Worm (Caenorhabditis elegans) whole organism, late embryonic: ENCODE results near the gene srbc-30.

ENCODE experiments used
- F13H6.1 ChIP-seq: sonication (generic microtip); optimal IDR thresholded peaks from 2 replicates; lab custom pipeline; 2016; ENCODE audit warnings: missing genetic modification characterization, missing compliant biosample characterization
- K02D7.2 ChIP-seq: sonication (generic microtip); optimal IDR thresholded peaks from 2 replicates; lab custom pipeline; 2017; ENCODE audit warnings: mild to moderate bottlenecking, missing genetic modification characterization, missing compliant biosample characterization
- K09A11.1 ChIP-seq: sonication (generic microtip); optimal IDR thresholded peaks from 2 replicates; lab custom pipeline; 2017; ENCODE audit warnings: antibody characterized with exemption, mild to moderate bottlenecking, missing genetic modification characterization, missing compliant biosample characterization; ENCODE audit not compliant: insufficient read depth
- ama-1 ChIP-seq: fragments of 150-350 bp; optimal IDR thresholded peaks from 2 replicates; lab custom pipeline; 2014
- ceh-19 ChIP-seq: fragments of 200-800 bp; sonication (Bioruptor generic); optimal IDR thresholded peaks from 2 replicates; lab custom pipeline; 2018; ENCODE audit warnings: mild to moderate bottlenecking, missing genetic modification characterization, missing compliant biosample characterization
- ceh-2 ChIP-seq: sonication (generic microtip); optimal IDR thresholded peaks from 2 replicates; lab custom pipeline; 2016; ENCODE audit warnings: missing genotype, missing genetic modification characterization, missing compliant biosample characterization
- ceh-22 ChIP-seq: sonication (generic microtip); optimal IDR thresholded peaks from 2 replicates; lab custom pipeline; 2017; ENCODE audit warnings: missing biosample characterization, missing genetic modification characterization
- ceh-24 ChIP-seq: sonication (generic microtip); optimal IDR thresholded peaks from 2 replicates; lab custom pipeline; 2016; ENCODE audit warnings: mild to moderate bottlenecking, missing genetic modification characterization, missing compliant biosample characterization
- ceh-30 ChIP-seq: fragments of 150-350 bp; optimal IDR thresholded peaks from 2 replicates; lab custom pipeline; 2014; ENCODE audit warnings: missing biosample characterization, missing genetic modification characterization
- ceh-31 ChIP-seq: sonication (generic microtip); optimal IDR thresholded peaks from 2 replicates; lab custom pipeline; 2016; ENCODE audit warnings: missing genetic modification characterization, missing compliant biosample characterization
- ceh-6 ChIP-seq: fragments of 200-800 bp; sonication (Bioruptor generic); optimal IDR thresholded peaks from 2 replicates; lab custom pipeline; 2018; ENCODE audit warnings: mild to moderate bottlenecking, missing genetic modification characterization, missing compliant biosample characterization
- ceh-9 ChIP-seq: sonication (generic microtip); optimal IDR thresholded peaks from 2 replicates; lab custom pipeline; 2016; ENCODE audit warnings: mild to moderate bottlenecking, missing genetic modification characterization, inconsistent platforms, missing compliant biosample characterization
- elt-2 ChIP-seq: sonication (generic microtip); optimal IDR thresholded peaks from 2 replicates; lab custom pipeline; 2016; ENCODE audit warnings: missing genetic modification reagents, missing genetic modification characterization, missing compliant biosample characterization
- ets-4 ChIP-seq: sonication (generic microtip); optimal IDR thresholded peaks from 2 replicates; lab custom pipeline; 2016; ENCODE audit warnings: missing genetic modification characterization, missing compliant biosample characterization
- fkh-10 ChIP-seq: fragments of 150-350 bp; optimal IDR thresholded peaks from 2 replicates; lab custom pipeline; 2014; ENCODE audit warnings: missing biosample characterization, missing genetic modification reagents, missing genetic modification characterization
- fkh-6 ChIP-seq: sonication (generic microtip); optimal IDR thresholded peaks from 2 replicates; lab custom pipeline; 2016; ENCODE audit warnings: missing genetic modification characterization, missing compliant biosample characterization
- gmeb-2 ChIP-seq: sonication (generic microtip); optimal IDR thresholded peaks from 2 replicates; lab custom pipeline; 2016; ENCODE audit warnings: missing genetic modification characterization, inconsistent platforms, missing compliant biosample characterization
- hlh-13 ChIP-seq: fragments of 200-800 bp; sonication (Bioruptor generic); optimal IDR thresholded peaks from 2 replicates; lab custom pipeline; 2018; ENCODE audit warnings: mild to moderate bottlenecking, missing genetic modification characterization, missing compliant biosample characterization
- hlh-15 ChIP-seq: sonication (generic microtip); optimal IDR thresholded peaks from 2 replicates; lab custom pipeline; 2016; ENCODE audit warnings: missing genetic modification characterization, missing compliant biosample characterization
- hlh-30 ChIP-seq: sonication (generic microtip); optimal IDR thresholded peaks from 2 replicates; lab custom pipeline; 2017; ENCODE audit warnings: antibody characterized with exemption, missing genetic modification characterization, missing compliant biosample characterization; ENCODE audit not compliant: insufficient read depth
- hlh-6 ChIP-seq: sonication (generic microtip); optimal IDR thresholded peaks from 2 replicates; lab custom pipeline; 2016; ENCODE audit warnings: missing genotype, missing genetic modification characterization, missing compliant biosample characterization
- hlh-8 ChIP-seq: sonication (generic microtip); optimal IDR thresholded peaks from 2 replicates; lab custom pipeline; 2016; ENCODE audit warnings: missing genotype, missing genetic modification characterization, missing compliant biosample characterization
- lin-11 ChIP-seq: fragments of 200-800 bp; sonication (Bioruptor generic); optimal IDR thresholded peaks from 2 replicates; lab custom pipeline; 2018; ENCODE audit warnings: mild to moderate bottlenecking, missing genetic modification characterization, missing compliant biosample characterization
- madf-2 ChIP-seq: sonication (generic microtip); optimal IDR thresholded peaks from 2 replicates; lab custom pipeline; 2017; ENCODE audit warnings: missing genetic modification characterization, missing compliant biosample characterization
- mec-3 ChIP-seq: sonication (generic microtip); optimal IDR thresholded peaks from 2 replicates; lab custom pipeline; 2016; ENCODE audit warnings: borderline replicate concordance, missing genetic modification characterization, missing compliant biosample characterization
- pag-3 ChIP-seq: sonication (generic microtip); optimal IDR thresholded peaks from 2 replicates; lab custom pipeline; 2016; ENCODE audit warnings: missing compliant biosample characterization, missing genetic modification characterization, borderline replicate concordance
- sdc-2 ChIP-seq: sonication (generic microtip); optimal IDR thresholded peaks from 2 replicates; lab custom pipeline; 2016; ENCODE audit warnings: missing genotype, missing genetic modification characterization, missing compliant biosample characterization
- sox-2 ChIP-seq: fragments of 200-800 bp; sonication (Bioruptor generic); IDR thresholded peaks from 2 replicates; pipeline ENCODE4 v1.3.6; 2022; ENCODE audit warnings: missing genetic modification reagents, missing genetic modification characterization, missing compliant biosample characterization
- sox-4 ChIP-seq: sonication (generic microtip); optimal IDR thresholded peaks from 2 replicates; lab custom pipeline; 2017; ENCODE audit warnings: mild to moderate bottlenecking, missing genetic modification characterization, inconsistent platforms, missing compliant biosample characterization
- syd-9 ChIP-seq: sonication (generic microtip); optimal IDR thresholded peaks from 2 replicates; lab custom pipeline; 2016; ENCODE audit warnings: mild to moderate bottlenecking, missing genetic modification characterization, moderate library complexity, missing compliant biosample characterization
- tbx-2 ChIP-seq: sonication (generic microtip); optimal IDR thresholded peaks from 2 replicates; lab custom pipeline; 2016; ENCODE audit warnings: missing genetic modification characterization, missing compliant biosample characterization
- tbx-7 ChIP-seq: sonication (generic microtip); optimal IDR thresholded peaks from 2 replicates; lab custom pipeline; 2016; ENCODE audit warnings: missing genotype, missing genetic modification characterization, missing compliant biosample characterization
- ttx-3 ChIP-seq: sonication (generic microtip); optimal IDR thresholded peaks from 2 replicates; lab custom pipeline; 2016; ENCODE audit warnings: missing genetic modification reagents, missing genetic modification characterization, missing compliant biosample characterization
- unc-3 ChIP-seq, 2 experiments: fragments of 200-800 bp in 1 of 2; sonication (Bioruptor generic) in 1 of 2; sonication (generic microtip) in 1 of 2; conservative IDR thresholded peaks in 1 of 2; optimal IDR thresholded peaks in 1 of 2; 2 replicates each; pipeline versions ENCODE4 v1.3.6 to Lab custom; 2016 to 2022; ENCODE audit warnings: missing compliant biosample characterization in 2 of 2, missing genetic modification characterization in 2 of 2, missing genetic modification reagents in 1 of 2
- unc-42 ChIP-seq: sonication (generic microtip); optimal IDR thresholded peaks from 2 replicates; lab custom pipeline; 2016; ENCODE audit warnings: missing genotype, missing genetic modification characterization, missing compliant biosample characterization
- unc-86 ChIP-seq: sonication (generic microtip); optimal IDR thresholded peaks from 2 replicates; lab custom pipeline; 2016; ENCODE audit warnings: missing genetic modification characterization, missing compliant biosample characterization
- zip-5 ChIP-seq: sonication (generic microtip); optimal IDR thresholded peaks from 2 replicates; lab custom pipeline; 2016; ENCODE audit warnings: missing genetic modification characterization, missing compliant biosample characterization

srbc-30 gene

ce11 chrV:3477496-3477895, 2.8 kb downstream of the srbc-30 start, which contains the start of gene srbc-31:
Gene srbc-31, minus strand, starts transcription at chrV:3477596.
- no peak for TF ChIP-seq lin-11
- no peak for TF ChIP-seq hlh-6 (tag; lab: Kevin White, UChicago)
- no peak for TF ChIP-seq sox-2 (GFP tag; lab: Robert Waterston, UW)
- no peak for TF ChIP-seq tbx-2 (tag; lab: Kevin White, UChicago)

DNA sequence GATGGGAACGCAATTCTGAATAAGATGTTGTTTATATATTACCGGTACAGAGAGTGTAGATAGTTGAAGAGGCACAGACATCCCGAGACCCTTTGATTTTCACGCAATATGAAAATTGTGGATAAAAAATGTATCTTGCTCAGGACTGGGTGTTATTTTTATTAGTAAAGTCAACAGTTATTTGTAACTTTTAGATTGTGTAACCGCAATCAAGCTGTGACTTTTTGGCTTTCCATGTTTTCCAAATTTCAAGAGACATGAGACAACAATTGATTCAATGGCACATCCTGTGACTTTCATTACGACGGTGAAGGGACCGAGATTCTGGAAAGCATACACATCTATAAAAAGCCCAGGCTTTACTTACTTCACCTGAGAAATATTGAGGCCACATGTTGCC, 4.0 kb downstream of the srbc-30 start:
- TF ChIP-seq ceh-22 (tag; lab: Kevin White, UChicago) (no peak), sox-4 (tag; lab: Kevin White, UChicago) (no peak), hlh-13 (no peak), ceh-31 (tag; lab: Kevin White, UChicago) (no peak), ceh-24 (no peak), lin-11 (no peak), ceh-6 (GFP tag; lab: Kevin White, UChicago) (no peak), ama-1 (lab: Kevin White, UChicago) (no peak), ceh-2 (tag; lab: Kevin White, UChicago) (no peak), mec-3 (tag; lab: Kevin White, UChicago) (no peak), elt-2 (tag; lab: Kevin White, UChicago) (no peak), K09A11.1 (tag; lab: Kevin White, UChicago) (no peak)
- TF ChIP-seq, all 69 proteins: peak for 0

ce11 chrV:3475021-3475420, 5.2 kb downstream of the srbc-30 start, which contains the start of gene oac-2:
Gene oac-2, minus strand, starts transcription at chrV:3475121.
- TF ChIP-seq ttx-3 (tag; lab: Kevin White, UChicago) (no peak), zip-5 (tag; lab: Kevin White, UChicago) (no peak), ceh-6 (GFP tag; lab: Kevin White, UChicago) (no peak), ets-4 (tag; lab: Kevin White, UChicago) (no peak), ceh-2 (tag; lab: Kevin White, UChicago) (no peak), ceh-9 (no peak), hlh-8 (tag; lab: Kevin White, UChicago) (no peak), hlh-30 (tag; lab: Kevin White, UChicago) (no peak), ceh-30 (tag; lab: Kevin White, UChicago) (no peak), sox-2 (GFP tag; lab: Robert Waterston, UW) (no peak), syd-9 (tag; lab: Kevin White, UChicago) (no peak), hlh-15 (no peak), ceh-19 (GFP tag; lab: Kevin White, UChicago) (no peak), unc-3 (GFP tag; conservative IDR thresholded peaks at IDR 0.05; lab: Robert Waterston, UW) (no peak), unc-3 (tag; optimal IDR thresholded peaks at IDR 0.05; lab: Kevin White, UChicago) (no peak)

- TF ChIP-seq ceh-19 (GFP tag; lab: Kevin White, UChicago) (no peak), madf-2 (no peak), hlh-8 (tag; lab: Kevin White, UChicago) (no peak), hlh-6 (tag; lab: Kevin White, UChicago) (no peak), fkh-10 (GFP tag; lab: Kevin White, UChicago) (no peak), ceh-6 (GFP tag; lab: Kevin White, UChicago) (no peak), K02D7.2 (tag; lab: Kevin White, UChicago) (no peak), tbx-2 (tag; lab: Kevin White, UChicago) (no peak), fkh-6 (tag; lab: Kevin White, UChicago) (no peak), unc-86 (no peak), tbx-7 (tag; lab: Kevin White, UChicago) (no peak), ttx-3 (tag; lab: Kevin White, UChicago) (no peak), F13H6.1 (no peak), sdc-2 (no peak), pag-3 (tag; lab: Kevin White, UChicago) (no peak), unc-42 (tag; lab: Kevin White, UChicago) (no peak), gmeb-2 (tag; lab: Kevin White, UChicago) (no peak), ceh-24 (no peak)
Measured at ce11 chrV:3470782-3471181, 9.5 kb downstream of the srbc-30 start, which contains the start of gene srbc-29. Gene srbc-29, minus strand, starts transcription at chrV:3470882.
